Worm (Caenorhabditis elegans): ENCODE results near the gene ncx-7.

Gene ncx-7

ce11 chrIII:9696417-9696816 is 23.7 kb downstream of the ncx-7 start, which contains the start of gene bud-31:
bud-31 (minus strand) TSS chrIII:9696517.
- no peak for TF ChIP-seq ceh-34 (tag; optimal IDR thresholded peaks at IDR 0.05)
- no peak for TF ChIP-seq pax-1 (tag; optimal IDR thresholded peaks at IDR 0.05)
- TF ChIP-seq ceh-45 (GFP tag; IDR thresholded peaks at IDR 0.05) = no peak
- TF ChIP-seq ceh-9 (tag; optimal IDR thresholded peaks at IDR 0.05) = no peak
- TF ChIP-seq nhr-232 (tag; optimal IDR thresholded peaks at IDR 0.05) = no peak
- no peak for TF ChIP-seq lim-6 (tag; optimal IDR thresholded peaks at IDR 0.05)
- no peak for TF ChIP-seq pha-4 (tag; optimal IDR thresholded peaks at IDR 0.05)

DNA sequence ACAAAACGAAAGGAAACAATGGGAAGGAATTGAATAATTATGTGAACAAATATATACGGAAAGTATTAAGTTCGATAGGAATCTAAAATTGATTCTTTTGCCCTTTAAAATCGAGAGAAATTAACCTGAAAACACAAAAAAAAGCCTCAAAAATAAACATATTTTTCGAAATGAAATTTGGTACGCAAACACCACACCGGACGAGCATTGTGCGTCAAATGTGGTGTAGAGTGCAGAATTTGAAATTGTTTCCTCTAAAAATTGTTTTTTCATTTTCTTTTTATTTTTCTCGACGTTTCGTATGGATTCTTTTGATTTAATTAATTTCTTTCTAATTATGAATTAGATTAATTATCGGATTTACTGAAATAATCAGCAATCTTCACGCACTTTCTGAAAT is 24.7 kb downstream of the ncx-7 start:
- peak; percentile 19 for TF ChIP-seq unc-42 (tag; optimal IDR thresholded peaks at IDR 0.05)
- TF ChIP-seq zip-5 (tag; optimal IDR thresholded peaks at IDR 0.05) = no peak
- peak; percentile 11 for TF ChIP-seq ceh-14 (tag; optimal IDR thresholded peaks at IDR 0.05)

DNA sequence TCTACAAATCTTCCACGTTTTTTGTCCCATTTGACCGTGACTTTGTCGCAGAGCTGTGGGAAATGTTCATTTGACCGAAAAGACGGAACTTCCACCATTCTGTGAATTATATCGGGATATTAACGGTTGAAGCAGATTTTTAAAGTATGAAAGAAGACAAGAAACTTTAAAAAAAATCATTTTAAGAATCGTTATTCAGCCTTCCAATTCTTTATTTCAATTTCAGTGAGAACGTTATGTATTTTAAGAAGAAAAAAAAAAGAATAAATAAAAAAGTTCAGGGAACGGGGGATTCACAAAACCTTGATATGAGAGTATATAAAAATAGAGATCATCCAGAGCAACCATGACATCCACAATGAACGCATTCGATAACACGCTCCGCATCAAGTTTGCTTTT is 25.6 kb downstream of the ncx-7 start, which contains the start of gene set-3:
Gene set-3, minus strand, starts transcription at position 101 of the 400 bp plus-strand sequence.
- TF ChIP-seq K02D7.2 (tag; optimal IDR thresholded peaks at IDR 0.05) (no peak), unc-42 (tag; optimal IDR thresholded peaks at IDR 0.05) (no peak), unc-3 (GFP tag; conservative IDR thresholded peaks at IDR 0.05) (no peak), unc-3 (tag; optimal IDR thresholded peaks at IDR 0.05) (no peak), ztf-16 (tag; optimal IDR thresholded peaks at IDR 0.05) (no peak), hlh-8 (tag; optimal IDR thresholded peaks at IDR 0.05) (no peak), unc-86 (tag; optimal IDR thresholded peaks at IDR 0.05) (no peak), ceh-2 (tag; optimal IDR thresholded peaks at IDR 0.05) (no peak), ahr-1 (tag; optimal IDR thresholded peaks at IDR 0.05) (no peak), ets-4 (tag; optimal IDR thresholded peaks at IDR 0.05) (no peak), nfya-1 (tag; optimal IDR thresholded peaks at IDR 0.05) (no peak), tbx-2 (tag; optimal IDR thresholded peaks at IDR 0.05) (no peak)

ce11 chrIII:9690044-9690443 is 30.0 kb downstream of the ncx-7 start, which contains the start of gene best-5:
best-5 (minus strand) TSS chrIII:9690253.
- TF ChIP-seq pag-3 (tag; optimal IDR thresholded peaks at IDR 0.05; ENCODE audit: borderline replicate concordance) (no peak), dve-1 (tag; optimal IDR thresholded peaks at IDR 0.05) (no peak), ttx-3 (tag; optimal IDR thresholded peaks at IDR 0.05) (no peak), fax-1 (tag; optimal IDR thresholded peaks at IDR 0.05) (no peak), ceh-30 (tag; optimal IDR thresholded peaks at IDR 0.05) (no peak), ama-1 (optimal IDR thresholded peaks at IDR 0.05) (no peak), F13H6.1 (tag; optimal IDR thresholded peaks at IDR 0.05) (no peak), ahr-1 (tag; optimal IDR thresholded peaks at IDR 0.05) (no peak)

DNA sequence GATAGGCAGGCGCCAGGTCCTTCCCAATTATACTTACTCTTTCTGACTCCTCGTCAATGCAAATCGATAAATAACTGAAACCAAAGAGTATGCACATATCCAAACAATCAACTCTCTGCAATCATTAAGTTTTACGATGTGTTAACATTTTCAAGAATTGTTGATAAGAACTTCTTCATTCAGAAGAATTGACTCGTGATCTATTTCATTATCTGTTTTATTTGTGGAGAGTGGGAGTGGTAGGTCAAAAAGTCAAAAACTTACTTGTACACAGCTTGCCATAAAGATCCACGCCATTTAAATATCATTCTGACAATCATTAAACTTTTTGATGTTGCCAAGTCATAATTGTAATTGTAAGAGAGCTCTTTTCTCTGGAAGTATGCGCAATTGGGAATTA is 30.7 kb downstream of the ncx-7 start:
- no peak for TF ChIP-seq ceh-18 (tag; optimal IDR thresholded peaks at IDR 0.05)
- no peak for TF ChIP-seq ahr-1 (tag; optimal IDR thresholded peaks at IDR 0.05)

DNA sequence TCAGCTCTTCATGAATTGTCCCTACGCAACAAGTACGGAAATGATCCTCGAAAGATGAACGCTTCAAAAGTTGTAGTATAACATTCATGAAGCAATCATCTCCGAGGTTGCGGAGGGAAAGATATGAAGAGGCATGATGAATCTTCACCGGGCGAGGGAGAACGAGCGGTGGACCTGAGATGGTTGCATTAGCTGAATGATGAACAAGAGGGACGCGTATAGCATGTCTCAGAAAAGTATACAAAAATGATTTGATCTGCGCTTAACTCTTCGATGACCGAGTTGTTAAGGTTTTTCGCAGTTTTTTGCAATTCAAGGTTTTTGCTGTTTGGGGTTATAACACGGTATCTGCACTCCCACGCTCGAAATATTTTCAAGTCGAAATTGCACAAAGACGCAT is 34.1 kb downstream of the ncx-7 start, which contains the start of gene C07A9.10:
Gene C07A9.10, minus strand, starts transcription at position 101 of the 400 bp plus-strand sequence.
- TF ChIP-seq ceh-18 (tag; optimal IDR thresholded peaks at IDR 0.05) (no peak), K02D7.2 (tag; optimal IDR thresholded peaks at IDR 0.05) (no peak), K09A11.1 (tag; optimal IDR thresholded peaks at IDR 0.05; ENCODE audit: insufficient read depth) (no peak), ceh-6 (GFP tag; optimal IDR thresholded peaks at IDR 0.05) (no peak), ceh-31 (tag; optimal IDR thresholded peaks at IDR 0.05) (no peak), nfya-1 (tag; optimal IDR thresholded peaks at IDR 0.05) (no peak), lim-6 (tag; optimal IDR thresholded peaks at IDR 0.05) (no peak), ceh-48 (tag; optimal IDR thresholded peaks at IDR 0.05) (no peak), odd-2 (tag; optimal IDR thresholded peaks at IDR 0.05) (no peak), syd-9 (tag; optimal IDR thresholded peaks at IDR 0.05) (no peak), nhr-11 (tag; optimal IDR thresholded peaks at IDR 0.05) (no peak), fax-1 (tag; optimal IDR thresholded peaks at IDR 0.05) (no peak), elt-2 (tag; optimal IDR thresholded peaks at IDR 0.05) (no peak), fkh-6 (tag; optimal IDR thresholded peaks at IDR 0.05) (no peak), ets-4 (tag; optimal IDR thresholded peaks at IDR 0.05) (no peak), ceh-22 (tag; optimal IDR thresholded peaks at IDR 0.05) (no peak), pha-2 (tag; optimal IDR thresholded peaks at IDR 0.05) (no peak), ceh-19 (GFP tag; optimal IDR thresholded peaks at IDR 0.05) (no peak)
